Worm (Caenorhabditis elegans): ENCODE results near the gene math-37.

DNA sequence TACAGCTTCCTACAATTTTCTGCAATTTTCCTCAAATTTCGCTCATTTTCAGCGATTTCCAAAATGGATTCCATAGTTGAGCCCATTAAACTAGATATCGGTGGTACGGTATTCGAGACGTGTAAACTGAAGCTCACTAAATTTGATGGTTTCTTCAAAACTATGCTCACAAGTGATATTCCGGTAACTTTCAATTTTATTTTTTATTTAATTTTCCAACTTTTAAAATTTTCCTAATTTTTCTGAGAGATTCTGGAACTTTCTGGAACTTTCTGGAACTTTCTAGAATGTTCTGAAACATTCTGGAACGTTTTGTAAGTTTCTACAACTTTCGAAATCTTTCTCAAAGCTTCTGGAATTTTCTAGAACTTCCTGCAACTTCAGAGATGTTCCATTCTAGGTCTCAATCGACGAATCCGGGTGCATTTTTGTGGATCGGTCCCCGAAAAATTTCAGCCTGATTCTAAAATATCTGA is 24.9 kb upstream of the math-37 start, which contains the start of gene C40A11.2:
- no peak for TF ChIP-seq flt-1 (GFP tag; IDR thresholded peaks at IDR 0.05)
- TF ChIP-seq ztf-23 (GFP tag; IDR thresholded peaks at IDR 0.05): no peak
- no peak for TF ChIP-seq tab-1 (GFP tag; IDR thresholded peaks at IDR 0.05)
- no peak for TF ChIP-seq T22C8.4 (GFP tag; IDR thresholded peaks at IDR 0.05)
- TF ChIP-seq klf-2 (GFP tag; conservative IDR thresholded peaks at IDR 0.05): no peak
- TF ChIP-seq cog-1 (tag; optimal IDR thresholded peaks at IDR 0.05): no peak
- TF ChIP-seq ztf-29 (GFP tag; IDR thresholded peaks at IDR 0.05): no peak

Measured in whole organism, midembryonic.